Fruit fly (Drosophila melanogaster): Measurements from ENCODE around the gene Nplp2.

DNA sequence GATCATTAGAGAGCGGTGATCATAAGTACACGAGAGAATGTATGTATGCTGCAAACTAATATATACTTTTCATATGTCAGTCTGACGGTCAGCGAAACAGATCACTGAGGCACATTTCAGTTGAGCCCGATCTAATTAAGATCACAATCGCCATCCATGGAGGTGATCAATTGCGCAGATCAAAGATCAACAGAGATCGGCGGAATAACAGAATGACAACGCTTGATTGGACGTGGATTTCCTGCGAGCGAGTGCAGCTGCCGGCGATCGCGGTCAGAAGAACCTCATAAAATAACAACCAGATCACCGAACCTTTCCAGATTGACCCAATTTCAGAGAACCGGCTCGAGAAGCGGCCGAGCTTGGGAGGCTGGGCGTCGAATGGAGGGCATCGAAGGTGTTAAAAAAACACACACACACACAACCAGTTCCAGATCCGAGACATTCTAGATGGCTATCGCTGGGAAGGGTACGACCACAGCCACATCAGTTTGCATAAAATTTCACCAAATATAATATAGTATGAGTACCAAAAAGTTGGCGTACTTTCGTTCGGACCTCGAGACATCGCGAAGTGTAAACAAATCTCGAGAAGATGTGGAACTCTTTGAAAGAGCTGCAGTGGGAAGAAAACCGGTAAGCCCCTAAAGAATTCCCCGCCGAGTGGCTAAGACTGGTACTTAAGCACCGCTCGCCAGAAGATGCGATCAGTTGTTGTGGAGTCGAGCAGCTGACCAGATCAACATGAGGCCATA lies 26.1 kb downstream of the Nplp2 start, which contains the start of gene ImpL1:
- TF ChIP-seq tai (GFP tag; optimal IDR thresholded peaks at IDR 0.05) (no peak), Rel (GFP tag; optimal IDR thresholded peaks at IDR 0.05) (no peak), Rel (tag; optimal IDR thresholded peaks at IDR 0.05) (no peak), h (GFP tag; optimal IDR thresholded peaks at IDR 0.05) (no peak), Hnf4 (GFP tag; optimal IDR thresholded peaks at IDR 0.05) (no peak), psq (GFP tag; optimal IDR thresholded peaks at IDR 0.05) (no peak), Hr78 (GFP tag; optimal IDR thresholded peaks at IDR 0.05) (no peak), Dfd (GFP tag; optimal IDR thresholded peaks at IDR 0.05) (no peak), Mio (GFP tag; optimal IDR thresholded peaks at IDR 0.05) (no peak), OdsH (GFP tag; optimal IDR thresholded peaks at IDR 0.05) (no peak)
